Worm (Caenorhabditis elegans): ENCODE measurements around the gene mrps-9.

- TF ChIP-seq ceh-82 (tag; optimal IDR thresholded peaks at IDR 0.05) (peak; percentile 86 to 92 (median 87)), sox-4 (tag; optimal IDR thresholded peaks at IDR 0.05) (peak; percentile 97)
These were observed 41.5 kb downstream of the mrps-9 start, which contains the start of the genes F10E9.7 and F10E9.5 for ce11 chrIII:8307356-8307755.
